Fruit fly (Drosophila melanogaster) whole organism, embryonic: ENCODE results near the gene CG5510.

Source experiments
- Adf1 ChIP-seq: fragments of 200-800 bp; sonication (Bioruptor generic); IDR thresholded peaks from 2 replicates; pipeline ENCODE4 v1.3.6; 2022; ENCODE audit warnings: missing biosample characterization, missing genetic modification characterization
- Asciz ChIP-seq: fragments of 200-800 bp; sonication (Bioruptor generic); optimal IDR thresholded peaks from 2 replicates; lab custom pipeline; 2017; ENCODE audit warnings: missing biosample characterization, mild to moderate bottlenecking, missing genetic modification characterization, missing genetic modification reagents
- Awh ChIP-seq: fragments of 200-800 bp; sonication (Bioruptor generic); IDR thresholded peaks from 2 replicates; pipeline ENCODE4, ENCODE4 v1.3.6; 2022; ENCODE audit warnings: missing biosample characterization, missing genetic modification characterization
- Blimp-1 ChIP-seq: fragments of 200-800 bp; sonication (Bioruptor generic); optimal IDR thresholded peaks from 3 replicates; lab custom pipeline; 2018; ENCODE audit warnings: missing biosample characterization, missing genetic modification characterization, mild to moderate bottlenecking, moderate library complexity, missing genetic modification reagents
- CG10959 ChIP-seq: fragments of 200-800 bp; sonication (Bioruptor generic); IDR thresholded peaks from 2 replicates; pipeline ENCODE4 v1.3.6; 2022; ENCODE audit warnings: missing biosample characterization, missing genetic modification characterization
- CG11093 ChIP-seq: fragments of 200-800 bp; sonication (Bioruptor generic); IDR thresholded peaks from 3 replicates; pipeline ENCODE4 v1.3.6; 2022; ENCODE audit warnings: missing biosample characterization, missing genetic modification characterization
- CG11560 ChIP-seq: fragments of 200-800 bp; sonication (Bioruptor generic); IDR thresholded peaks from 3 replicates; pipeline ENCODE4 v1.3.6; 2022; ENCODE audit warnings: missing biosample characterization, missing genetic modification characterization
- CG12071 ChIP-seq: fragments of 200-800 bp; sonication (Bioruptor generic); optimal IDR thresholded peaks from 3 replicates; lab custom pipeline; 2018; ENCODE audit warnings: missing biosample characterization, mild to moderate bottlenecking, missing genetic modification characterization
- CG12942 ChIP-seq: fragments of 200-800 bp; sonication (Bioruptor generic); optimal IDR thresholded peaks from 3 replicates; lab custom pipeline; 2016; ENCODE audit warnings: missing biosample characterization, missing genetic modification characterization
- CG14710 ChIP-seq: fragments of 200-800 bp; sonication (Bioruptor generic); optimal IDR thresholded peaks from 3 replicates; lab custom pipeline; 2019; ENCODE audit warnings: missing biosample characterization, mild to moderate bottlenecking, missing genetic modification characterization, moderate library complexity
- CG1603 ChIP-seq: fragments of 200-800 bp; sonication (Bioruptor generic); optimal IDR thresholded peaks from 2 replicates; lab custom pipeline; 2019; ENCODE audit warnings: missing biosample characterization, mild to moderate bottlenecking, missing genetic modification characterization, moderate library complexity
- CG17359 ChIP-seq: fragments of 200-800 bp; sonication (Bioruptor generic); optimal IDR thresholded peaks from 3 replicates; lab custom pipeline; 2018; ENCODE audit warnings: missing biosample characterization, mild to moderate bottlenecking, missing genetic modification characterization, moderate library complexity
- CG17829 ChIP-seq: fragments of 200-800 bp; optimal IDR thresholded peaks from 2 replicates; lab custom pipeline; 2019; ENCODE audit warnings: missing biosample characterization, mild to moderate bottlenecking, missing genetic modification characterization, moderate library complexity
- CG18262 ChIP-seq: fragments of 200-800 bp; optimal IDR thresholded peaks from 3 replicates; lab custom pipeline; 2019; ENCODE audit warnings: missing biosample characterization, mild to moderate bottlenecking, missing genetic modification characterization, moderate library complexity
- CG30431 ChIP-seq: fragments of 200-800 bp; sonication (Bioruptor generic); optimal IDR thresholded peaks from 2 replicates; lab custom pipeline; 2017; ENCODE audit warnings: missing biosample characterization, missing genetic modification characterization
- CG32772 ChIP-seq: fragments of 200-800 bp; sonication (Bioruptor generic); IDR thresholded peaks from 2 replicates; pipeline ENCODE4 v1.3.6; 2022; ENCODE audit warnings: missing biosample characterization, missing genetic modification characterization
- CG3407 ChIP-seq: fragments of 200-800 bp; sonication (Bioruptor generic); optimal IDR thresholded peaks from 2 replicates; lab custom pipeline; 2018; ENCODE audit warnings: missing biosample characterization, mild to moderate bottlenecking, missing genetic modification characterization
- CG34422 ChIP-seq: fragments of 200-800 bp; sonication (Bioruptor generic); IDR thresholded peaks from 3 replicates; pipeline ENCODE4 v1.3.6; 2022; ENCODE audit warnings: missing biosample characterization, missing genetic modification characterization
- CG4360 ChIP-seq: fragments of 200-800 bp; sonication (Bioruptor generic); IDR thresholded peaks from 2 replicates; pipeline ENCODE4 v1.3.6; 2022; ENCODE audit warnings: missing biosample characterization, missing genetic modification characterization
- CG5245 ChIP-seq: fragments of 200-800 bp; sonication (Bioruptor generic); optimal IDR thresholded peaks from 3 replicates; lab custom pipeline; 2016; ENCODE audit warnings: missing biosample characterization, missing genetic modification characterization
- CG6854 ChIP-seq: fragments of 200-800 bp; sonication (Bioruptor generic); optimal IDR thresholded peaks from 3 replicates; lab custom pipeline; 2017; ENCODE audit warnings: missing biosample characterization, mild to moderate bottlenecking, missing genetic modification characterization
- CG7372 ChIP-seq: fragments of 200-800 bp; sonication (Bioruptor generic); IDR thresholded peaks from 2 replicates; pipeline ENCODE4 v1.3.6; 2022; ENCODE audit warnings: missing biosample characterization, missing genetic modification characterization
- CHES-1-like ChIP-seq: fragments of 200-800 bp; sonication (Bioruptor generic); optimal IDR thresholded peaks from 2 replicates; lab custom pipeline; 2016; ENCODE audit warnings: missing biosample characterization, missing genetic modification characterization
- Dbx ChIP-seq: fragments of 200-800 bp; sonication (Bioruptor generic); IDR thresholded peaks from 3 replicates; pipeline ENCODE4 v1.3.6; 2022; ENCODE audit warnings: missing biosample characterization, missing genetic modification characterization
- Dfd ChIP-seq, 2 experiments: fragments of >200 bp; optimal IDR thresholded peaks; 2 replicates each; lab custom pipeline; 2017; ENCODE audit warnings: missing biosample characterization in 2 of 2, missing genetic modification characterization in 2 of 2
- Dip2 ChIP-seq: fragments of 200-800 bp; sonication (Bioruptor generic); IDR thresholded peaks from 2 replicates; pipeline ENCODE4 v1.3.6; 2022; ENCODE audit warnings: missing biosample characterization, missing genetic modification characterization
- Dip3 ChIP-seq: fragments of 200-800 bp; sonication (Bioruptor generic); optimal IDR thresholded peaks from 3 replicates; lab custom pipeline; 2016; ENCODE audit warnings: missing biosample characterization, missing genetic modification characterization
- GATAe ChIP-seq: fragments of 200-800 bp; sonication (Bioruptor generic); conservative IDR thresholded peaks from 2 replicates; pipeline ENCODE4 v1.3.6; 2022; ENCODE audit warnings: missing biosample characterization, missing genetic modification characterization
- Hr3 ChIP-seq: fragments of 200-800 bp; sonication (Bioruptor generic); optimal IDR thresholded peaks from 3 replicates; lab custom pipeline; 2016; ENCODE audit warnings: missing biosample characterization, missing genetic modification characterization
- Meics ChIP-seq: fragments of 200-800 bp; sonication (Bioruptor generic); optimal IDR thresholded peaks from 2 replicates; lab custom pipeline; 2017; ENCODE audit warnings: missing biosample characterization, mild to moderate bottlenecking, missing genetic modification characterization
- Mrtf ChIP-seq: fragments of 200-800 bp; sonication (Bioruptor generic); IDR thresholded peaks from 3 replicates; pipeline ENCODE4 v1.3.6; 2022; ENCODE audit warnings: missing biosample characterization, missing genetic modification characterization
- Rx ChIP-seq: fragments of 200-800 bp; sonication (Bioruptor generic); IDR thresholded peaks from 2 replicates; pipeline ENCODE4 v1.3.6; 2022; ENCODE audit warnings: missing biosample characterization, missing genetic modification characterization
- Sry-β ChIP-seq: fragments of 200-800 bp; sonication (Bioruptor generic); optimal IDR thresholded peaks from 2 replicates; lab custom pipeline; 2018; ENCODE audit warnings: missing biosample characterization, mild to moderate bottlenecking, missing genetic modification characterization, moderate library complexity
- ab ChIP-seq: fragments of 200-800 bp; sonication (Bioruptor generic); optimal IDR thresholded peaks from 2 replicates; lab custom pipeline; 2016; ENCODE audit warnings: missing biosample characterization, missing genetic modification characterization
- caup ChIP-seq: fragments of 200-800 bp; sonication (Bioruptor generic); optimal IDR thresholded peaks from 3 replicates; lab custom pipeline; 2017; ENCODE audit warnings: missing biosample characterization, mild to moderate bottlenecking, missing genetic modification characterization, moderate library complexity; ENCODE audit not compliant: severe bottlenecking
- danr ChIP-seq: fragments of 200-800 bp; sonication (Bioruptor generic); IDR thresholded peaks from 2 replicates; pipeline ENCODE4 v1.3.6; 2022; ENCODE audit warnings: missing biosample characterization, missing genetic modification characterization
- dmrt11E ChIP-seq: fragments of 200-800 bp; sonication (Bioruptor generic); optimal IDR thresholded peaks from 3 replicates; lab custom pipeline; 2018; ENCODE audit warnings: missing biosample characterization, mild to moderate bottlenecking, missing genetic modification characterization, moderate library complexity
- dpn ChIP-seq, 2 experiments: fragments of 200-800 bp; sonication (Bioruptor generic); optimal IDR thresholded peaks; 3 replicates each; lab custom pipeline; 2016; ENCODE audit warnings: missing biosample characterization in 2 of 2, missing genetic modification characterization in 2 of 2
- ewg ChIP-seq: fragments of 200-800 bp; sonication (Bioruptor generic); optimal IDR thresholded peaks from 3 replicates; lab custom pipeline; 2017; ENCODE audit warnings: mild to moderate bottlenecking, missing biosample characterization, missing genetic modification reagents, missing genetic modification characterization
- exex ChIP-seq: fragments of 200-800 bp; sonication (Bioruptor generic); optimal IDR thresholded peaks from 4 replicates; lab custom pipeline; 2018; ENCODE audit warnings: missing biosample characterization, mild to moderate bottlenecking, missing genetic modification characterization, moderate library complexity
- fd96Cb ChIP-seq: fragments of 200-800 bp; sonication (Bioruptor generic); optimal IDR thresholded peaks from 2 replicates; lab custom pipeline; 2018; ENCODE audit warnings: missing biosample characterization, mild to moderate bottlenecking, missing genetic modification characterization, moderate library complexity
- fru ChIP-seq: fragments of >200 bp; optimal IDR thresholded peaks from 2 replicates; lab custom pipeline; 2017
- gfzf ChIP-seq: fragments of 200-800 bp; sonication (Bioruptor generic); optimal IDR thresholded peaks from 2 replicates; lab custom pipeline; 2016; ENCODE audit warnings: missing biosample characterization, mild to moderate bottlenecking, missing genetic modification characterization, moderate library complexity
- hkb ChIP-seq, 2 experiments: fragments of 200-800 bp in 1 of 2; fragments of >200 bp in 1 of 2; sonication (Bioruptor generic) in 1 of 2; IDR thresholded peaks in 1 of 2; optimal IDR thresholded peaks in 1 of 2; 2 replicates each; pipeline versions ENCODE4 v1.3.6 to Lab custom; 2017 to 2022; ENCODE audit warnings: missing biosample characterization in 1 of 2, missing genetic modification characterization in 1 of 2
- kah ChIP-seq: fragments of 200-800 bp; sonication (Bioruptor generic); optimal IDR thresholded peaks from 2 replicates; lab custom pipeline; 2018; ENCODE audit warnings: missing biosample characterization, mild to moderate bottlenecking, missing genetic modification characterization
- oc ChIP-seq: fragments of 200-800 bp; sonication (Bioruptor generic); optimal IDR thresholded peaks from 2 replicates; lab custom pipeline; 2018; ENCODE audit warnings: missing biosample characterization, mild to moderate bottlenecking, missing genetic modification characterization, moderate library complexity
- shn ChIP-seq: fragments of 200-800 bp; sonication (Bioruptor generic); optimal IDR thresholded peaks from 3 replicates; lab custom pipeline; 2016; ENCODE audit warnings: missing biosample characterization, missing genetic modification characterization
- slbo ChIP-seq: fragments of 200-800 bp; sonication (Bioruptor generic); IDR thresholded peaks from 2 replicates; pipeline ENCODE4 v1.3.6; 2022; ENCODE audit warnings: missing biosample characterization, missing genetic modification characterization
- tll ChIP-seq, 2 experiments: fragments of 200-800 bp in 1 of 2; fragments of >200 bp in 1 of 2; sonication (Bioruptor generic) in 1 of 2; optimal IDR thresholded peaks; 2 replicates each; lab custom pipeline; 2017 to 2019; ENCODE audit warnings: missing biosample characterization in 2 of 2, missing genetic modification characterization in 2 of 2, mild to moderate bottlenecking in 1 of 2, moderate library complexity in 1 of 2
- usp ChIP-seq: fragments of >200 bp; optimal IDR thresholded peaks from 2 replicates; lab custom pipeline; 2017; ENCODE audit warnings: missing biosample characterization, missing genetic modification characterization

The CG5510 gene

DNA sequence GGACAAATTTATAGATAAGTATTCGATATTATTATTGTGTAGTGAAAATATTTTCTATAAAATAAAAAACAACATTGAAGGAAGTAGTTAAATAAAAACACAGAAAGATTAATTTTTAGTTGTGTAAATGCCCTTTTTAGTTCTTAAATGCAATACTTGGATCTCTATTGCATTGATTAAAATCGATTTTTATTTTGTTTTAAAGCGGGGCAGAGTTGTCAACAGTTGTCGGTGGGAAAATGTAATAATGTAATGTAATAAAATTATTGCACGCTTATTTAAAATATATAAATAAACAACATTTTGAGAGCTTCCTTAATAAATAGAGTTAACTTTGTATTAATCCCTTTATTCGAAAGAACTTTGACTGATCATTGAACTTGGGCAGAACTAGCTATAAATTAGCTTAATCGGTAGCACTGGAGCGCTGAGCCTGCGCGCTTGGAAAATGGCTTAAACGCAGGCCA lies 5.8 kb downstream of the CG5510 start, which contains the start of gene Apc2 (continued):
- no peak for TF ChIP-seq gfzf (GFP tag; lab: Kevin White, UChicago)
- peak; percentile 51 for TF ChIP-seq CG12942 (GFP tag; lab: Kevin White, UChicago)
- TF ChIP-seq CG7372 (GFP tag; lab: Robert Waterston, UW) = no peak
- no peak for TF ChIP-seq Asciz (GFP tag; lab: Kevin White, UChicago)
- peak; percentile 37; the same call in 1 of the 3 replicates for TF ChIP-seq CG11093
- TF ChIP-seq CG6854 (GFP tag; lab: Kevin White, UChicago) = no peak
- TF ChIP-seq Dbx (GFP tag; lab: Robert Waterston, UW) = 0 out of 3 replicates have a peak, but pooled peaks have one; percentile 19
- no peak for TF ChIP-seq Dfd (GFP tag; optimal IDR thresholded peaks at IDR 0.05; lab: Kevin White, UChicago)
- no peak for TF ChIP-seq Dip2 (GFP tag; lab: Robert Waterston, UW)
- TF ChIP-seq Adf1 (GFP tag; lab: Robert Waterston, UW) = no peak
- peak; percentile 82 for TF ChIP-seq slbo (GFP tag; lab: Robert Waterston, UW)
- peak; percentile 34 for TF ChIP-seq Dip3 (GFP tag; lab: Kevin White, UChicago)
- peak; percentile 34 to 61 for TF ChIP-seq dpn (GFP tag; optimal IDR thresholded peaks at IDR 0.05; lab: Kevin White, UChicago)
- TF ChIP-seq tll (GFP tag; optimal IDR thresholded peaks at IDR 0.05; lab: Kevin White, UChicago) = no peak
- no peak for TF ChIP-seq oc (tag; lab: Kevin White, UChicago)
- no peak for TF ChIP-seq CG3407 (GFP tag; lab: Kevin White, UChicago)
- peak; percentile 80 for TF ChIP-seq CG14710
- TF ChIP-seq CG5245 = peak; percentile 42
- TF ChIP-seq kah = no peak
- peak; percentile 60 for TF ChIP-seq Blimp-1 (GFP tag; lab: Kevin White, UChicago)
- no peak for TF ChIP-seq CG12071 (GFP tag; lab: Kevin White, UChicago)
- TF ChIP-seq CG34422 (GFP tag; lab: Robert Waterston, UW) = peak; percentile 67; the same call in 2 of the 3 replicates
- peak; percentile 63 for TF ChIP-seq Meics (GFP tag; lab: Kevin White, UChicago)
- peak; percentile 94 for TF ChIP-seq Sry-β
- TF ChIP-seq Mrtf (GFP tag; lab: Robert Waterston, UW) = no peak
- no peak for TF ChIP-seq hkb (optimal IDR thresholded peaks at IDR 0.05; lab: Kevin White, UChicago)
- peak; percentile 68 for TF ChIP-seq hkb (GFP tag; IDR thresholded peaks at IDR 0.05; lab: Robert Waterston, UW)
- TF ChIP-seq CG4360 (GFP tag; lab: Robert Waterston, UW) = no peak
- TF ChIP-seq CG17829 (tag; lab: Kevin White, UChicago) = peak; percentile 70
- no peak for TF ChIP-seq usp (GFP tag; lab: Kevin White, UChicago)
- no peak for TF ChIP-seq ab (GFP tag; lab: Kevin White, UChicago)
- peak; percentile 89 for TF ChIP-seq CG11560 (tag; lab: Robert Waterston, UW)
- no peak for TF ChIP-seq CHES-1-like (GFP tag; lab: Kevin White, UChicago)
- peak; percentile 75 for TF ChIP-seq CG18262 (tag; lab: Kevin White, UChicago)
- peak; percentile 64 for TF ChIP-seq dmrt11E (tag; lab: Kevin White, UChicago)
- TF ChIP-seq fru (lab: Kevin White, UChicago) = no peak
- TF ChIP-seq fd96Cb = peak; percentile 62
- peak; percentile 58 for TF ChIP-seq Rx
- no peak for TF ChIP-seq danr
- no peak for TF ChIP-seq exex (tag; lab: Kevin White, UChicago)
- TF ChIP-seq shn (GFP tag; lab: Kevin White, UChicago) = no peak
- peak; percentile 43 for TF ChIP-seq caup (GFP tag; lab: Kevin White, UChicago)
- TF ChIP-seq CG32772 = peak; percentile 35; the same call in 1 of the 2 replicates
- no peak for TF ChIP-seq CG1603 (tag; lab: Kevin White, UChicago)
- TF ChIP-seq CG30431 = no peak
- TF ChIP-seq CG10959 (GFP tag; lab: Robert Waterston, UW) = no peak
- peak; percentile 60 for TF ChIP-seq Hr3 (GFP tag; lab: Kevin White, UChicago)
- peak; percentile 73 for TF ChIP-seq ewg (GFP tag; lab: Kevin White, UChicago)
- peak; percentile 58 for TF ChIP-seq CG17359 (tag; lab: Kevin White, UChicago)
- no peak for TF ChIP-seq Awh (GFP tag; lab: Robert Waterston, UW)
- no peak for TF ChIP-seq GATAe (GFP tag; lab: Robert Waterston, UW)
